Worm (Caenorhabditis elegans): ENCODE results near the gene Y32F6B.1.

ce11 chrV:10508855-10509254, 24.3 kb upstream of the Y32F6B.1 start, which contains the start of gene C35A5.6:
- TF ChIP-seq T22C8.4 (GFP tag; IDR thresholded peaks at IDR 0.05) (no peak), ref-1 (GFP tag; conservative IDR thresholded peaks at IDR 0.05) (no peak)
